Worm (Caenorhabditis elegans): ENCODE results near the gene Y17G7B.3.

The Y17G7B.3 gene

ce11 chrII:11960596-11961217 lies 28.1 kb upstream of the Y17G7B.3 start (continued):
- TF ChIP-seq Y105C5A.15 (GFP tag; IDR thresholded peaks at IDR 0.05): peak; percentile 99
- TF ChIP-seq Y5F2A.4 (GFP tag; optimal IDR thresholded peaks at IDR 0.05): peak; percentile 98
- TF ChIP-seq zfp-2 (tag; optimal IDR thresholded peaks at IDR 0.05): peak; percentile 78
- TF ChIP-seq ztf-11 (tag; optimal IDR thresholded peaks at IDR 0.05): no peak
- TF ChIP-seq hmg-1.1 (GFP tag; IDR thresholded peaks at IDR 0.05): peak; percentile 95
- peak; percentile 64 for TF ChIP-seq ceh-32 (tag; optimal IDR thresholded peaks at IDR 0.05; ENCODE audit: poor library complexity)
- TF ChIP-seq Y75B8A.6 (GFP tag; IDR thresholded peaks at IDR 0.05): peak; percentile 97
- TF ChIP-seq lir-3 (tag; optimal IDR thresholded peaks at IDR 0.05): peak; percentile 93
- peak; percentile 98 to 99 for TF ChIP-seq madf-5 (GFP tag; IDR thresholded peaks at IDR 0.05)
- no peak for TF ChIP-seq skn-1 (tag; optimal IDR thresholded peaks at IDR 0.05)
- TF ChIP-seq lin-39 (tag; optimal IDR thresholded peaks at IDR 0.05): no peak
- peak; percentile 84 for TF ChIP-seq T20F7.1 (GFP tag; optimal IDR thresholded peaks at IDR 0.05)
- peak; percentile 96 for TF ChIP-seq madf-9 (GFP tag; conservative IDR thresholded peaks at IDR 0.05)

- TF ChIP-seq T20F7.1 (GFP tag; optimal IDR thresholded peaks at IDR 0.05): peak; percentile 51
- peak; percentile 59; the same call in 1 of the 2 replicates for TF ChIP-seq Y48G9A.11 (GFP tag; IDR thresholded peaks at IDR 0.05)
- TF ChIP-seq dmd-8 (GFP tag; IDR thresholded peaks at IDR 0.05): no peak
Observed at ce11 chrII:11962083-11962482, 26.7 kb upstream of the Y17G7B.3 start, which contains the start of the genes W03C9.1 and W03C9.2. Gene W03C9.1, minus strand, starts transcription at chrII:11962128. Gene W03C9.2, plus strand, starts transcription at chrII:11962368.

ce11 chrII:11963132-11963630 lies 25.6 kb upstream of the Y17G7B.3 start:
- TF ChIP-seq lin-15B (tag; optimal IDR thresholded peaks at IDR 0.05) (no peak), lim-7 (GFP tag; IDR thresholded peaks at IDR 0.05) (no peak), gei-8 (GFP tag; optimal IDR thresholded peaks at IDR 0.05) (no peak), F49E8.2 (tag; optimal IDR thresholded peaks at IDR 0.05; ENCODE audit: borderline replicate concordance) (no peak), nhr-42 (GFP tag; IDR thresholded peaks at IDR 0.05) (no peak), dmd-9 (GFP tag; IDR thresholded peaks at IDR 0.05) (no peak), nhr-11 (tag; optimal IDR thresholded peaks at IDR 0.05) (no peak), nhr-111 (GFP tag; optimal IDR thresholded peaks at IDR 0.05) (no peak), mep-1 (tag; optimal IDR thresholded peaks at IDR 0.05) (no peak), pha-4 (GFP tag; IDR thresholded peaks at IDR 0.05) (no peak), pha-4 (tag; optimal IDR thresholded peaks at IDR 0.05) (no peak), ces-1 (GFP tag; optimal IDR thresholded peaks at IDR 0.05) (no peak), ztf-11 (tag; optimal IDR thresholded peaks at IDR 0.05) (no peak), hmg-1.1 (GFP tag; IDR thresholded peaks at IDR 0.05) (no peak), vab-7 (GFP tag; IDR thresholded peaks at IDR 0.05) (no peak), nhr-25 (tag; optimal IDR thresholded peaks at IDR 0.05; ENCODE audit: borderline replicate concordance, insufficient read depth) (no peak), hlh-30 (tag; optimal IDR thresholded peaks at IDR 0.05; ENCODE audit: insufficient read depth) (no peak), mxl-2 (GFP tag; conservative IDR thresholded peaks at IDR 0.05) (no peak), php-3 (GFP tag; IDR thresholded peaks at IDR 0.05) (no peak), daf-19 (GFP tag; conservative IDR thresholded peaks at IDR 0.05) (no peak)

ce11 chrII:11964847-11965246 lies 24.0 kb upstream of the Y17G7B.3 start:
- peak in 1 of 2 experiments; percentile 72 for TF ChIP-seq unc-62 (GFP tag; optimal IDR thresholded peaks at IDR 0.05 in 1 of 2)
- TF ChIP-seq unc-62 (tag; optimal IDR thresholded peaks at IDR 0.05): no peak
- TF ChIP-seq lin-38 (GFP tag; IDR thresholded peaks at IDR 0.05): peak; percentile 14; the same call in 1 of the 2 replicates
- peak; percentile 70; the same call in 1 of the 2 replicates for TF ChIP-seq arid-1 (GFP tag; conservative IDR thresholded peaks at IDR 0.05)
- TF ChIP-seq fkh-10 (GFP tag; optimal IDR thresholded peaks at IDR 0.05): no peak
- 0 out of 2 replicates have a peak, but pooled peaks have one; percentile 51 for TF ChIP-seq F26F4.8 (GFP tag; conservative IDR thresholded peaks at IDR 0.05)
- TF ChIP-seq spr-1 (tag; optimal IDR thresholded peaks at IDR 0.05): no peak
- no peak for TF ChIP-seq nhr-41 (GFP tag; IDR thresholded peaks at IDR 0.05)
- peak; percentile 81 for TF ChIP-seq aha-1 (tag)
- TF ChIP-seq dmd-6 (GFP tag; IDR thresholded peaks at IDR 0.05): 0 out of 2 replicates have a peak, but pooled peaks have one; percentile 13
- peak; percentile 87 for TF ChIP-seq ama-1 (optimal IDR thresholded peaks at IDR 0.05)
- TF ChIP-seq Y5F2A.4 (GFP tag; optimal IDR thresholded peaks at IDR 0.05): no peak
- TF ChIP-seq egl-43 (GFP tag; IDR thresholded peaks at IDR 0.05): 0 out of 2 replicates have a peak, but pooled peaks have one; percentile 38
- TF ChIP-seq sdz-12 (GFP tag; optimal IDR thresholded peaks at IDR 0.05): peak; percentile 28

All from whole organism, L4 larva.